Worm (Caenorhabditis elegans) whole organism, L3 larva: ENCODE measurements around the gene eat-3.

Experiments used
- jun-1 ChIP-seq: fragments of 150-350 bp; optimal IDR thresholded peaks from 2 replicates; lab custom pipeline; 2014; ENCODE audit warnings: missing biosample characterization, missing genetic modification reagents, missing genetic modification characterization
- unc-62 ChIP-seq: fragments of 150-350 bp; sonication (generic microtip); optimal IDR thresholded peaks from 4 replicates; lab custom pipeline; 2014; ENCODE audit warnings: missing biosample characterization, missing genetic modification reagents, missing genetic modification characterization

DNA sequence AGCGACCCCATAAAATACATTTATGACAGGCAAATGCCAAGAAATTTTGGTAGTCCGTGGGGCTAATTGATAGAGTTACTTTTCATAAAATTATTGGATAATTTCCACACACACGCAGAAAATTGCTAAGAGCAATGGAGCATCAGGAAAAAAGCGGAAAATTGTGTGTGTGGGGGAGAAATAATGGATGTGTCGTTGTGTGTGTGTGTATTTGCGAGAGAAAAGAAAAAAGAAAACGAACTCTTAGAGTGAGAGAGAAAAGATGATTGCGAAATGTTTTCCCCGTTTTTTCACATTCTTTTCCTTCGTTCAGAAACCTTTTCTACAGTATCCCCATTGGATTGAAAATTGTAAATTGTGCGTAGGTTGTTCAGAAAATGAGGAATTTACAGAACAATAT lies 43.1 kb upstream of the eat-3 start:
- TF ChIP-seq unc-62 = no peak
- no peak for TF ChIP-seq jun-1 (tag; lab: Kevin White, UChicago)
